Worm (Caenorhabditis elegans) whole organism, young adult: ENCODE data around the gene T02B11.8.
"Not testable (repeated sequence)": the region's sequence is repeated elsewhere in the genome, so short reads cannot be mapped to it uniquely, and the experiment has no call there.

Source experiments
- B0336.3 ChIP-seq: fragments of 200-800 bp; sonication (Bioruptor generic); IDR thresholded peaks from 2 replicates; pipeline ENCODE4 v1.3.6; 2022; ENCODE audit warnings: missing genetic modification characterization, missing compliant biosample characterization
- C06A6.2 ChIP-seq: fragments of 200-800 bp; sonication (Bioruptor generic); conservative IDR thresholded peaks from 2 replicates; pipeline ENCODE4 v1.3.6; 2022; ENCODE audit warnings: missing genetic modification characterization, missing compliant biosample characterization
- F23B12.7 ChIP-seq: sonication (generic microtip); optimal IDR thresholded peaks from 2 replicates; lab custom pipeline; 2017; ENCODE audit warnings: missing genetic modification characterization, mild to moderate bottlenecking, missing compliant biosample characterization, antibody characterized with exemption, moderate library complexity; ENCODE audit not compliant: insufficient read depth
- ama-1 ChIP-seq, 3 experiments: fragments of 150-350 bp in 1 of 3; sonication (generic microtip) in 2 of 3; optimal IDR thresholded peaks; 2 replicates each; lab custom pipeline; 2014 to 2018; ENCODE audit warnings: missing biosample characterization in 2 of 3, missing genetic modification characterization in 2 of 3, missing genetic modification reagents in 2 of 3
- atf-7 ChIP-seq: sonication (generic microtip); optimal IDR thresholded peaks from 2 replicates; lab custom pipeline; 2017; ENCODE audit warnings: mild to moderate bottlenecking, missing genetic modification characterization, missing compliant biosample characterization
- cebp-1 ChIP-seq, 2 experiments: fragments of 200-800 bp in 1 of 2; sonication (Bioruptor generic) in 1 of 2; sonication (generic microtip) in 1 of 2; IDR thresholded peaks in 1 of 2; optimal IDR thresholded peaks in 1 of 2; 2 replicates each; pipeline versions ENCODE4 v1.3.6 to Lab custom; 2017 to 2022; ENCODE audit warnings: missing compliant biosample characterization in 2 of 2, missing genetic modification characterization in 2 of 2, mild to moderate bottlenecking in 1 of 2, missing genetic modification reagents in 1 of 2, moderate library complexity in 1 of 2
- dpff-1 ChIP-seq: sonication (generic microtip); optimal IDR thresholded peaks from 2 replicates; lab custom pipeline; 2017; ENCODE audit warnings: mild to moderate bottlenecking, missing genetic modification characterization, missing compliant biosample characterization
- madf-10 ChIP-seq: sonication (generic microtip); optimal IDR thresholded peaks from 2 replicates; lab custom pipeline; 2016; ENCODE audit warnings: mild to moderate bottlenecking, missing genetic modification characterization, missing compliant biosample characterization
- mel-28 ChIP-seq: sonication (generic microtip); optimal IDR thresholded peaks from 2 replicates; lab custom pipeline; 2016; ENCODE audit warnings: borderline replicate concordance, mild to moderate bottlenecking, missing genetic modification characterization, missing compliant biosample characterization
- mxl-1 ChIP-seq: sonication (generic microtip); optimal IDR thresholded peaks from 2 replicates; lab custom pipeline; 2016; ENCODE audit warnings: missing genetic modification characterization, missing compliant biosample characterization
- sea-2 ChIP-seq: fragments of 200-800 bp; sonication (Bioruptor generic); IDR thresholded peaks from 2 replicates; pipeline ENCODE4 v1.3.6; 2022; ENCODE audit warnings: missing genetic modification characterization, missing compliant biosample characterization

DNA sequence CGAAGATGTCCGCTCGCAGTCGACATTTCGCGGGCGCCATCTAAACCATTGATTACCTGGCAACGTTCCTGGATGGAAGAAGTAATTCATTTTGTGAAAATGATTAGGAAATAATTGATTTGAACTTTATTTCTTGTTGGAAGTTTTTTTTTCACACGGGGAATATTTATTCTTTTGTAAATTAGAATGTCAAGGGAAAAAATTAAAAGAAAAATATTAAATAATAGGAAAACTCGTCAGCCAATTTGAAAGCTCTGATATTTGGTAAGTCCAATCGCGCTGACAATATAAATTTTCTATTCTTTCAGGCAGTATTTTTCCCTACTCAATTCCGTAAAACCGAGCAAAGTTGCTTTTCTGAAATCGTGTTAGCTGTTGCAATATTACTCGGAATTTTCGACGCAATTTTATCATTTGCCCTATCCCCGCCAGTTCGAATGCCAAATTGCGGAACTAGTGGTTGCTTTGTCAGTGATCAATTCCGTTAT is 39.4 kb downstream of the T02B11.8 start, which contains the start of the genes K09C6.7 and K09C6.10:
- not testable (repeated sequence) for TF ChIP-seq dpff-1 (tag; lab: Kevin White, UChicago); F23B12.7 (tag; lab: Kevin White, UChicago); madf-10; sea-2; mel-28 (tag; lab: Kevin White, UChicago); atf-7 (tag; lab: Kevin White, UChicago); C06A6.2; cebp-1 (GFP tag; IDR thresholded peaks at IDR 0.05; lab: Robert Waterston, UW); cebp-1 (tag; optimal IDR thresholded peaks at IDR 0.05; lab: Kevin White, UChicago); mxl-1 (tag; lab: Kevin White, UChicago); ama-1 (optimal IDR thresholded peaks at IDR 0.05; lab: Kevin White, UChicago); ama-1 (GFP tag; optimal IDR thresholded peaks at IDR 0.05; lab: Kevin White, UChicago); B0336.3 (GFP tag; lab: Robert Waterston, UW)
